Worm (Caenorhabditis elegans): ENCODE data around the gene asp-4.

asp-4 gene

ce11 chrX:13234879-13235278, 13.6 kb upstream of the asp-4 start, which contains the start of gene K08H2.2:
Gene K08H2.2 (minus strand): TSS chrX:13234979.
- no peak for TF ChIP-seq unc-62 (GFP tag; optimal IDR thresholded peaks at IDR 0.05)

ce11 chrX:13232259-13232658, 11.0 kb upstream of the asp-4 start, which contains the start of gene bgnt-1.5:
Gene bgnt-1.5 (minus strand): TSS chrX:13232359.
- TF ChIP-seq unc-62 (GFP tag; optimal IDR thresholded peaks at IDR 0.05): no peak

- no peak for TF ChIP-seq unc-62 (GFP tag; optimal IDR thresholded peaks at IDR 0.05)
These were observed 6.5 kb upstream of the asp-4 start for ce11 chrX:13227778-13228177.

DNA sequence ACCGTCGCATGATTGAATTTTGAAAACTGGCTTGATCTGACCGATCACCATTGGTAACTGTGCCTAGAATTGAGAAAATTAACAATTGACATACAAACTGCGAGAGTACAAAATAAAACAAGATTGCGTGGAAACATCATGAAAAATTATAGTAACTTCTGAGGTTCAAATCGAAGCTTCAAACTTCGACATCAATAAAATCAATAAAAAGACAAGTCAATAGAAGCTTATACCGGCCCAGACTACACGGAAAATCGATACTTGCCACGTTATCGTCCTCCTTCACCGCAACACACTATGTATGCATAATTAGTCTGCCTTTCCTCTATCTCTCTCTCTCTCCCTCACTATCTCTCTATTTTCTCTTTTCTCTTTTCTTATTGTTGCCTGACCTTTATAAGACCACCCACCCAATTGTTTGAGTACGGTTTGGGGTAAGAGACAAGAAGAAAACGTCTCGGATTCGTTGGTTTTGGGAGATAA, 5.4 kb upstream of the asp-4 start, which contains the start of gene skr-21:
TSS of gene skr-21 (minus strand) at position 51 of the 483 bp plus-strand sequence.
- TF ChIP-seq unc-62 (GFP tag; optimal IDR thresholded peaks at IDR 0.05): no peak

DNA sequence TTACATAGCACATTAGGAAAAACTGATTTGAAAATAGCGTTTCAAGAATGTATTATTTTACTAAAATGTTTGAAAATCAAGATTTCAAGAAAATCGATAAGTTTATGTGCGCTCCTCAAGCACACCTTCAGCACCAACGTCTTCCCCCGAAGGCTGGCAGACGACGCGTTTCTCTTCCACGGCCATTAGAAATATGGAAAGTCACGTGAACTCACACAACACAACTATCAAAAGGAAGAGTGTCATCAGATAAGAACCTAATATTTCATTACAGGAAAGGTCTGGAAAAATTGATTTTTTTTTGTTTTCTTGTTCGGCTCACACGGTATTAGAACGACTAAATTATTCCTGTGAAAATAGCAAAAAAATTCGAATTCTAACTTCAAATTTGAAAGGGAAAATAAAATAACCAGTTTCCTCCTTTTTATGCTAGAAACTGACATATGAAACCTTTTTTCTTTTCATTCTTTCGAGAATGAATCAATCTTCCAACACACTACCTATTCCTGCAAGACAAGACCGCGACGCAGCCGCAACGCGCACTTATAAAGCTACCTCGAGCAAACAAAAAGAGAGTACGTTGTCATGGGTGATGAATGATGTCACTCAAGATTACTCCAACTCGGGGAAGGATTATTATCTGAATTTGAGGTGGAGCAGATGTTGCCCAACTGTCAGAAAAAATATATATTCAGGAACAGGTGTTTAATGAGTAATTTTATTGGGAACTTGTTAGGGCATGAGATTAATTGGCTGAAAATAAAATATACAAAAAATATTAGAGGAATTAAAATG, 4.0 kb upstream of the asp-4 start:
- TF ChIP-seq unc-62 (GFP tag; optimal IDR thresholded peaks at IDR 0.05): no peak

DNA sequence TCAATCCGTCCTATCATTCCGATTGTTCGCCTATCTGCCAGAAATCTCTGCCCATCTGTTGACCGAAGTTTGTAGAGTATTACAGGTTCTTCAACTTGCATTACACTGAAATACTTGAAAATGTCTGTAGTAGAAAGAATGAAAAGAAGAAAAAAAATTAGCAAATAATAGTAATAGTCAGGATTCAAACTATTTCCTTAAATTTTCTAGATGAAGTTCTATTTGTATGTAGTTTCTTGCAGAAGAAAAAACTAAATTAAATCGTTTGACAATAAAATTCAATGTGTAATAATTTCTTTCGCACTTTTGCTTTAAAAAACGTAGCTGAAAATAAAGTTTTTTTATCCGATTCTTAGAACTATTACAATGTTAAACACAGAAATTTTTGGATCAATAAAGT, 3.3 kb upstream of the asp-4 start, which contains the start of gene skr-19:
TSS of gene skr-19 (minus strand) at position 101 of the 400 bp plus-strand sequence.
- TF ChIP-seq unc-62 (GFP tag; optimal IDR thresholded peaks at IDR 0.05): no peak

DNA sequence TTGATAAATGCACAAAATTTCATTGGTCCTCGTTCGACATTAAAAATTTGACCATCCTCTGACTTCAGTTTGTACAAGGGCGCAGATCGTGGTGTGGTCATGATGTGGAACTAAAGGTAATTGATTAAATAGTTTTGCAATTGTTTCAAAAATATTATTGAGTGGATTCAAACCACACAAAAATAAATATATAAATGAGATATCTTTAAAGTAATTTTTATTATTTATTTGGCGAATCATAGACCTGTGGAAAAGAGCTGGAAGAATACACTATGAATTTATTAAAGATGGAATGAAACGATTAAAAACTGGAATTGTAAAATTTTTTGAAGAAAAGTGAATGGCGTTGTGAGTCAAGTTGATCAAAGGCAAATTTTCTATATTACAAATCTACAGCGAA, 2.2 kb upstream of the asp-4 start, which contains the start of gene skr-20:
TSS of gene skr-20 (minus strand) at position 101 of the 400 bp plus-strand sequence.
- no peak for TF ChIP-seq unc-62 (GFP tag; optimal IDR thresholded peaks at IDR 0.05)

DNA sequence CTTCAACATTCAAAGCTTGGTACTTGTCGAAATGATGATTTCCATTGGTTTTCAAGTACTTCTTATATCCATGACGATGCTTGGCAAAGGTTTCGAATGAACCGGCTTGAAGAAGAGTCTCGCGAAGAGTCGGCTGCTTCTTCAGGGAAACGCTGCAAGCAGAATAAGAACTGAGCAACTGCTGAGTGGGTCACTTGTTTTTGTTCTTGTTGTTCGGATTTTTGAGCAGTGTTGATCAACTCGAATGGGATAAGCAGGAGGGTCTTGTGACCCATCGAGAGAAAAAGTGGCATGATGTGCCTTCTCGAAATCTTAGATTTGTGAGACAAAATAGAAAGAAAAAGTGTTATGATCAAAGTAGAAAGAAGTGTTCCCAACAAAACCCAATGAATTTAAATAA, 653 bp downstream of the asp-4 start:
- TF ChIP-seq unc-62 (GFP tag; optimal IDR thresholded peaks at IDR 0.05): no peak

DNA sequence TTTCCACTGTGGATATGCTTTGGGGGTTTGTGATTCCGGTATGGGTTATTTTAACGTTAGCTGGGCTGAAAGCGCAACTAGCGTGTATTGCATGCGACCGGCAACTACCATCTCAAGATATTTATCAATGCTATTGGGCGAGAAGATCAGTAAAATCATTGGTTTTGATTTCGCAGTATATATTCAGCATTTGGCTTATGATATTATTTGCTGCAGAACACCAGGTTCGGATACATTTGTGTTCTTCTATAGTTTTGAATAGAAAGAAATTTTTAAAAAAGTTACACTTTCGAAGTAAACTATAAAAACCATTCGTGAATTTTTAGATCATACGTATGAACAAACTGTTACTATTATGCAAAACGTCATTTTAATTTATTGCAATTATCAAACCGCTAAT, 3.3 kb downstream of the asp-4 start:
- no peak for TF ChIP-seq unc-62 (GFP tag; optimal IDR thresholded peaks at IDR 0.05)

DNA sequence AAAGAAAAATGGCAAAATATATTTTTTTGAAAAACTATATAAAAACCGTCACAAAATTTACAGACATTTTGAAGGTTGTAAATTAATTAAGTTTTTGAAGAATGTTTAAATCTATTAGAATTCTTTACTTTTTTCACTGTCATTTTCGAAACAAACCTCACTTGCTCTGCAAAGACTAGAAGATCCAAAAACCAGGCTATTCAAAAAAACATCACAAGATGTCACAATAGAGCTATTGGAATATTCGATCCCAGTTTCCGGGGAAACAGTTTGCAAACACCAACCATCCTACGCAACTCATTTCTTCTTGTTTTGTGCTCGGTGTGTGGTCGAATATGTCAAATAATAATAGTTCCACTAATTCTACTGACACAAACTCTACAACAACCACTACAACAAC, 4.5 kb downstream of the asp-4 start, which contains the start of gene R12H7.4:
TSS of gene R12H7.4 (plus strand) at position 301 of the 400 bp plus-strand sequence.
- TF ChIP-seq unc-62 (GFP tag; optimal IDR thresholded peaks at IDR 0.05): no peak

- TF ChIP-seq unc-62 (GFP tag; optimal IDR thresholded peaks at IDR 0.05): no peak
These were observed 8.7 kb downstream of the asp-4 start for ce11 chrX:13212528-13212927.

DNA sequence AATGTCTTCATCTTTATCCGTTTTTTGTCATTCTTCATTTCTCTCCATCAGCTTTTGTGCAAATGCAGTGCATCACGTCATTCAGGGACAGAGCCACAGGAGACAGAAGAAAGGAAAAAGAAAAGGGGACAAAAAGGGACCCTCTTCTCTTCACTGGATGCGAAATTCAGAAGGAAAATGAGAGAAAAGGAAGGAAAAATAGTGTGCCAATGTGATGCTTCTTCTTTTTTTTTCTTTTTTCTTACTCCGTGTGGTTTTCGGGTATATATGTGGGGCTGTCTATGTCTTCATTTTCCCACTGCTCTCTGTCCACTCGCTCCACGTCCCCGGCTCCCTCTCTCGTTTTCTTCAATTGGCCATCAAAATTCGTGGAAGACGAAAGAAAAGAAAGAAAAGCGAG, 10.8 kb downstream of the asp-4 start:
- no peak for TF ChIP-seq unc-62 (GFP tag; optimal IDR thresholded peaks at IDR 0.05)

ce11 chrX:13209026-13209425, 12.2 kb downstream of the asp-4 start:
- TF ChIP-seq unc-62 (GFP tag; optimal IDR thresholded peaks at IDR 0.05): no peak

DNA sequence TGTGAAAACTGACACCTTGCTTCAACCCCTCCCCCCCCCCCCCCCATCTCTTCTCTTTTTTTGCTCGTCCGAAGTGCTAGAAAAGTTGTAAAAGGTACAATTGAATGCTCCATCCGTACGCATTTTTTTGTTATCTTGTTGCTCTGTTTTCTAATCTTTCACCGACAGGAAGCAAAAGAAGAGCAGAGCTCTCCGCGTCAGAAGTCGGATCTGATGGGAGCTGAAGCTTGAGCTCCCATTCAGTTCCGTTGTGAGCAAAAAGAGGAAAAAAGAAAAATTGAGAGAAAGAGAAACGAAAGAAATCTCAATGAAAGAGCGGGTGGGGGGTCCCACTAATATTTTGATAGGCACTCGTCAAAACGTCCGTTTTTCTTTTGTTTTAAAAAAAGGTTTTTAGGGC, 14.4 kb downstream of the asp-4 start:
- no peak for TF ChIP-seq unc-62 (GFP tag; optimal IDR thresholded peaks at IDR 0.05)

DNA sequence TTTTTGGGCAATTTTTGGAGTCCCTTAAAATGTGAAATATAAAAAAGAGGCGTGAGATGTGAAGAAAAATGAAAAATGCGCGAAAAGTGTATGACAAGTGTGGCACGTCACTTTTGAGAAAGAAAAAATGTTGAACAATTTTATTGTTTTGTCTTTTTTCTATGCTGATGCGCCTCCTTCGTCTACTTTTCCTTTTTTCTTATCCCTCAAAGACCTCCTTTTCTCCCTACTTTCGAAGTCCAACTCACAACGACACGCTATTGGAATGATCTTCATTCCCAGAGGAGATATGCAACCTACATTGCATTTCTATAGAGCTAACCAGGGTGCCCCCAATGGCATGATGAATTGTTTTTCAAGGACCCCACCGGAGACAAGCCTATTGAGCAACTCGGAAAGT, 15.3 kb downstream of the asp-4 start:
- no peak for TF ChIP-seq unc-62 (GFP tag; optimal IDR thresholded peaks at IDR 0.05)

DNA sequence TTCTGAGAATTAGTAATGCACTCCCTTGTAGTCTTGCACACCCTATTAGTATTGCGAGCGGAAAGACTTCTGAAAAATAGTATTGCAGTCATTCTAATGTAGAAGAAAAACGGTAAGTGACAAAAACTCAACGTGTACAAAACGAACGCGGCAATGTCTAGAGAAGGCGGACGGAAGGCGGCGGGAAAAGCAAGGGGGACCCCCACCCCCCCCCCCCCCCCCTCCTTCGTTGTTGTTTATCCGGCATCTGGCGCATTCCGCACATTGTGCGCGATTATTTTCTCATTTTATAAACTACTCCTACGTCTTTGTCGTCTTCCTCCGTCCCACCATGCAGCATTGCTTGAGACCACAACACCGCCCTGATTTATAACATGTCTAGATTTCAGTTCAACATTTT, 18.9 kb downstream of the asp-4 start:
- TF ChIP-seq unc-62 (GFP tag; optimal IDR thresholded peaks at IDR 0.05): no peak

DNA sequence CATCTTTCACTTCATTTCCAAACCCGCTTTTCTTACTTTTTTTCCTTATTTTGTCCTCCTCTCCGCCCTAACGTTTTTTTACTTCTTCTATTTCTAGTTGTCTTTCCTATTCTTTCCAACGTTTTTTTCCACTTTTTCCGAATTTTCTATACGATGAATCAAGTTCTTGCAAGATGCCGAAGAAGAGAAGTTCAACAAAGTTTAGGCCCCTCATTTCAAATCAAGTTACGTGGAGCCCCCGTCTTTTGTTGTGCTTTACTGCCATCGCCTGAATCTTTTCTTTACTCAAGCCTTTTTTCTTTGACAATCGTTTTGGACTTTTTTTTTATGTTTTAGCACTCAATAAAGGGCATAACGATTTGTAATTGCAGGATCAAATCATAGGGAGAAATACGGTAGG, 19.9 kb downstream of the asp-4 start, which contains the start of gene unc-9:
TSS of gene unc-9 (plus strand) at position 370 of the 400 bp plus-strand sequence.
- TF ChIP-seq unc-62 (GFP tag; optimal IDR thresholded peaks at IDR 0.05): no peak
